Worm (Caenorhabditis elegans) whole organism, L4 larva: Measurements from ENCODE around the gene F59B2.3.

Source experiments
- aly-2 ChIP-seq: sonication (generic microtip); optimal IDR thresholded peaks from 2 replicates; lab custom pipeline; 2018; ENCODE audit warnings: missing biosample characterization, missing genetic modification characterization
- ama-1 ChIP-seq: fragments of 150-350 bp; optimal IDR thresholded peaks from 2 replicates; lab custom pipeline; 2014; ENCODE audit warnings: inconsistent platforms, mixed read lengths
- ceh-20 ChIP-seq: fragments of 200-800 bp; sonication (Bioruptor generic); IDR thresholded peaks from 2 replicates; pipeline ENCODE4 v1.3.6; 2022; ENCODE audit warnings: missing genetic modification reagents, missing genetic modification characterization, missing compliant biosample characterization
- duxl-1 ChIP-seq: sonication (generic microtip); optimal IDR thresholded peaks from 2 replicates; lab custom pipeline; 2016; ENCODE audit warnings: mild to moderate bottlenecking, missing genetic modification characterization, moderate library complexity, missing compliant biosample characterization; ENCODE audit not compliant: poor library complexity
- egl-27 ChIP-seq: sonication (generic microtip); optimal IDR thresholded peaks from 3 replicates; lab custom pipeline; 2017; ENCODE audit warnings: missing biosample characterization, missing genetic modification reagents, missing genetic modification characterization
- lin-15B ChIP-seq: fragments of 150-350 bp; sonication (generic microtip); optimal IDR thresholded peaks from 3 replicates; lab custom pipeline; 2014; ENCODE audit warnings: missing biosample characterization, missing genetic modification characterization
- nhr-10 ChIP-seq: fragments of 150-350 bp; optimal IDR thresholded peaks from 2 replicates; lab custom pipeline; 2014; ENCODE audit warnings: missing biosample characterization, missing genetic modification characterization
- nhr-76 ChIP-seq: fragments of 150-350 bp; optimal IDR thresholded peaks from 2 replicates; lab custom pipeline; 2014; ENCODE audit warnings: missing biosample characterization, missing genetic modification characterization
- saeg-2 ChIP-seq: fragments of 200-800 bp; sonication (Bioruptor generic); IDR thresholded peaks from 2 replicates; pipeline ENCODE4 v1.3.6; 2022; ENCODE audit warnings: missing genetic modification reagents, missing genetic modification characterization, missing compliant biosample characterization
- snpc-4 ChIP-seq: fragments of 150-350 bp; optimal IDR thresholded peaks from 2 replicates; lab custom pipeline; 2014; ENCODE audit warnings: missing biosample characterization, missing genetic modification characterization
- unc-39 ChIP-seq: sonication (generic microtip); optimal IDR thresholded peaks from 2 replicates; lab custom pipeline; 2017; ENCODE audit warnings: missing biosample characterization, missing genetic modification characterization
- unc-62 ChIP-seq, 3 experiments: fragments of 150-350 bp in 1 of 3; sonication (generic microtip); optimal IDR thresholded peaks in 2 of 3; peaks in 1 of 3; 1 replicate in 1 of 3; 2 replicates in 2 of 3; lab custom pipeline; 2014 to 2017; ENCODE audit warnings: missing biosample characterization in 3 of 3, missing genetic modification characterization in 3 of 3, missing genetic modification reagents in 3 of 3, missing genotype in 1 of 3
- zip-11 ChIP-seq: fragments of 200-800 bp; sonication (Bioruptor generic); IDR thresholded peaks from 2 replicates; pipeline ENCODE4 v1.3.6; 2022; ENCODE audit warnings: missing genetic modification characterization, missing compliant biosample characterization
- ztf-7 ChIP-seq: fragments of 150-350 bp; optimal IDR thresholded peaks from 2 replicates; lab custom pipeline; 2014; ENCODE audit warnings: missing biosample characterization, missing genetic modification characterization

DNA sequence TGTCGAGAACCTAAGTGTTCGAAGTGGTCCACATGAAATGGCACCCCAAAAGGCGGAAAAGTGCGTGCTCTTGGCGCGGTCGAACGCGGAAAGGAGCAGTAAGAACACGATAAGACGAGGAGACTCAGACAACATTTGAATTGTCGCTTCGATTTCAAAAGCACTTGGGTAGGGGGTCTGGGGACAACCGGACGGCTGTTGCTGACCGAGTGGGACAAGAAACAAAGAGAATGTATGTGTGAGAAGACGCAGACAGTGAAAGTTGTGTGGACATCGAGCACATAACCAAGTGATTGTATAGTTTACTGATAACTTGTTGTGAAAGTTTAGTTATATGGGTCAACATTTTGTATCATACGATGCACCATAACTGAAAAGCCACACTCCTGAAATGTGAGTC lies 7.6 kb upstream of the F59B2.3 start:
- TF ChIP-seq nhr-76 (tag; lab: Kevin White, UChicago) (no peak), ztf-7 (tag; lab: Kevin White, UChicago) (no peak), aly-2 (no peak), unc-62 (GFP tag; optimal IDR thresholded peaks at IDR 0.05 in 1 of 2; lab: Kevin White, UChicago) (no peak), unc-62 (tag; optimal IDR thresholded peaks at IDR 0.05; lab: Kevin White, UChicago) (no peak), egl-27 (tag; lab: Kevin White, UChicago) (no peak), ama-1 (no peak), lin-15B (tag; lab: Kevin White, UChicago) (no peak), ceh-20 (GFP tag; lab: Robert Waterston, UW) (no peak), duxl-1 (tag; lab: Kevin White, UChicago) (no peak), saeg-2 (no peak), snpc-4 (tag; lab: Kevin White, UChicago) (no peak), zip-11 (no peak), unc-39 (tag; lab: Kevin White, UChicago) (no peak), nhr-10 (no peak)
